Worm (Caenorhabditis elegans): ENCODE measurements around the gene C18D11.9.

DNA sequence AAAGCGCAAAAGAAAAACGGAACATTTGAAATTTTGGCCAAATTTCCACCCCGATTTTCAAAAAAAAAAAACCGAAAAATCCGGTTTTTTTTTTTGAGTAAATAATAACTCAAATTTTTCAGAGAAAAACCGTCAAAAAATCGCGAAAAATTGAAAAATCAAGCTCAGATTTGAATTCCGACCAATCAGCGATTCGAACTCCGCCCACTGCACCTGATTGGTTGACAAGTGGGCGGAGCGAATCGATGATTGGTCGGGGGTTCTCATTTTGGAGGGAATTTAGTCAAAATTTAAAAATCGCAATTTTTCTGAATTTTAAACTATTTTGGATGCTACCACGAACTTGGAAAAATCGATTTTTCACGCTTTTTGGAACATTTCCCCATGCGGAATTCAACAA is 20.1 kb downstream of the C18D11.9 start:
- no peak for TF ChIP-seq snpc-4 (tag; optimal IDR thresholded peaks at IDR 0.05)
- TF ChIP-seq unc-39 (tag; optimal IDR thresholded peaks at IDR 0.05) = no peak
- no peak for TF ChIP-seq mxl-2 (GFP tag; conservative IDR thresholded peaks at IDR 0.05)
- no peak for TF ChIP-seq fkh-10 (GFP tag; optimal IDR thresholded peaks at IDR 0.05)
- no peak for TF ChIP-seq ztf-7 (tag; optimal IDR thresholded peaks at IDR 0.05)
- no peak for TF ChIP-seq egl-43 (GFP tag; IDR thresholded peaks at IDR 0.05)
- TF ChIP-seq pha-4 (GFP tag; IDR thresholded peaks at IDR 0.05) = no peak
- TF ChIP-seq pha-4 (tag; optimal IDR thresholded peaks at IDR 0.05) = no peak
- TF ChIP-seq attf-4 (tag; optimal IDR thresholded peaks at IDR 0.05) = no peak
- no peak for TF ChIP-seq lsy-2 (tag; optimal IDR thresholded peaks at IDR 0.05)

Data from whole organism, L4 larva.